Fruit fly (Drosophila melanogaster) whole organism, wandering third instar larva: ENCODE results near the gene CG13311.

Experiments
- Dif ChIP-seq: fragments of 200-275, 200-300 bp; sonication (Bioruptor generic); optimal IDR thresholded peaks from 2 replicates; lab custom pipeline; 2018; ENCODE audit warnings: missing biosample characterization, missing genetic modification characterization; ENCODE audit not compliant: partially characterized antibody
- GATAd ChIP-seq: sonication (Bioruptor generic); optimal IDR thresholded peaks from 2 replicates; lab custom pipeline; 2016; ENCODE audit warnings: missing biosample characterization, missing genetic modification characterization
- HLH106 ChIP-seq: fragments of 200-800 bp; optimal IDR thresholded peaks from 3 replicates; lab custom pipeline; 2019; ENCODE audit warnings: missing biosample characterization, mild to moderate bottlenecking, missing genetic modification characterization, moderate library complexity
- N ChIP-seq: fragments of >200 bp; optimal IDR thresholded peaks from 2 replicates; lab custom pipeline; 2018; ENCODE audit warnings: missing biosample characterization, missing external identifiers, missing genetic modification characterization
- OdsH ChIP-seq: fragments of 200-800 bp; sonication (Bioruptor generic); optimal IDR thresholded peaks from 2 replicates; lab custom pipeline; 2016; ENCODE audit warnings: missing biosample characterization, mild to moderate bottlenecking, missing genetic modification characterization
- dsf ChIP-seq: sonication (Bioruptor generic); optimal IDR thresholded peaks from 2 replicates; lab custom pipeline; 2016; ENCODE audit warnings: missing biosample characterization, missing genetic modification characterization, borderline replicate concordance
- jim ChIP-seq: fragments of 175-275, 200-325 bp; sonication (Bioruptor generic); optimal IDR thresholded peaks from 2 replicates; lab custom pipeline; 2016; ENCODE audit warnings: missing biosample characterization, mild to moderate bottlenecking, missing genetic modification characterization
- lola ChIP-seq: fragments of >200 bp; optimal IDR thresholded peaks from 2 replicates; lab custom pipeline; 2017; ENCODE audit warnings: missing biosample characterization, missing genetic modification characterization
- psq ChIP-seq: fragments of 200-800 bp; sonication (Bioruptor generic); optimal IDR thresholded peaks from 3 replicates; lab custom pipeline; 2017; ENCODE audit warnings: missing biosample characterization, mild to moderate bottlenecking, missing genetic modification characterization, moderate library complexity
- tai ChIP-seq: sonication (Bioruptor generic); optimal IDR thresholded peaks from 2 replicates; lab custom pipeline; 2016; ENCODE audit warnings: missing biosample characterization, missing genetic modification characterization
- usp ChIP-seq: fragments of >200 bp; optimal IDR thresholded peaks from 2 replicates; lab custom pipeline; 2017; ENCODE audit warnings: missing biosample characterization, missing genetic modification characterization

- TF ChIP-seq tai (GFP tag; lab: Kevin White, UChicago) (no peak), lola (GFP tag; lab: Kevin White, UChicago) (no peak), usp (GFP tag; lab: Kevin White, UChicago) (no peak), OdsH (GFP tag; lab: Kevin White, UChicago) (no peak), dsf (GFP tag; lab: Kevin White, UChicago) (no peak), N (no peak), jim (no peak), Dif (GFP tag; lab: Kevin White, UChicago) (no peak), GATAd (GFP tag; lab: Kevin White, UChicago) (no peak), psq (GFP tag; lab: Kevin White, UChicago) (no peak), HLH106 (no peak)
Measured at dm6 chr3L:8827868-8828159, 25.9 kb upstream of the CG13311 start.
